Worm (Caenorhabditis elegans) whole organism, L3 larva: ENCODE measurements around the gene srx-112.
A peak's percentile ranks its signal among the peaks of the same experiment; 100 is the strongest.

Source experiments
- R02D3.7 ChIP-seq: fragments of 150-350 bp; optimal IDR thresholded peaks from 2 replicates; lab custom pipeline; 2014; ENCODE audit warnings: missing biosample characterization, missing genetic modification characterization
- ZK546.5 ChIP-seq: sonication (generic microtip); optimal IDR thresholded peaks from 2 replicates; lab custom pipeline; 2017; ENCODE audit warnings: missing biosample characterization, missing genetic modification characterization
- aly-2 ChIP-seq: fragments of 150-350 bp; optimal IDR thresholded peaks from 2 replicates; lab custom pipeline; 2014; ENCODE audit warnings: missing biosample characterization, missing genetic modification characterization
- ama-1 ChIP-seq: fragments of 150-350 bp; optimal IDR thresholded peaks from 2 replicates; lab custom pipeline; 2018
- ceh-16 ChIP-seq: sonication (generic microtip); optimal IDR thresholded peaks from 2 replicates; lab custom pipeline; 2017; ENCODE audit warnings: missing biosample characterization, missing genetic modification characterization
- ceh-28 ChIP-seq: fragments of 150-350 bp; optimal IDR thresholded peaks from 2 replicates; lab custom pipeline; 2014; ENCODE audit warnings: missing biosample characterization, missing genetic modification reagents, missing genetic modification characterization
- ceh-82 ChIP-seq: fragments of 150-350 bp; optimal IDR thresholded peaks from 2 replicates; lab custom pipeline; 2014; ENCODE audit warnings: missing biosample characterization, missing genetic modification characterization
- ceh-9 ChIP-seq: sonication (generic microtip); optimal IDR thresholded peaks from 2 replicates; lab custom pipeline; 2018; ENCODE audit warnings: missing biosample characterization, missing genetic modification characterization
- daf-12 ChIP-seq: fragments of 150-350 bp; optimal IDR thresholded peaks from 2 replicates; lab custom pipeline; 2014; ENCODE audit warnings: missing biosample characterization, missing genetic modification reagents, missing genetic modification characterization
- egl-27 ChIP-seq: sonication (generic microtip); optimal IDR thresholded peaks from 4 replicates; lab custom pipeline; 2017; ENCODE audit warnings: missing biosample characterization, missing genetic modification reagents, missing genetic modification characterization
- egl-5 ChIP-seq: fragments of 150-350 bp; optimal IDR thresholded peaks from 2 replicates; lab custom pipeline; 2017; ENCODE audit warnings: missing biosample characterization, missing genetic modification reagents, missing genetic modification characterization, inconsistent platforms
- elt-1 ChIP-seq: fragments of 150-350 bp; optimal IDR thresholded peaks from 2 replicates; lab custom pipeline; 2014; ENCODE audit warnings: missing biosample characterization, missing genetic modification characterization
- elt-2 ChIP-seq: sonication (generic microtip); optimal IDR thresholded peaks from 2 replicates; lab custom pipeline; 2016; ENCODE audit warnings: missing genetic modification reagents, mild to moderate bottlenecking, missing genetic modification characterization, missing compliant biosample characterization
- elt-3 ChIP-seq, 3 experiments: fragments of 150-350 bp in 1 of 3; sonication (generic microtip) in 2 of 3; optimal IDR thresholded peaks; 2 replicates in 2 of 3; 4 replicates in 1 of 3; lab custom pipeline; 2014 to 2017; ENCODE audit warnings: missing biosample characterization in 3 of 3, missing genetic modification characterization in 3 of 3
- fkh-10 ChIP-seq: sonication (generic microtip); optimal IDR thresholded peaks from 2 replicates; lab custom pipeline; 2017; ENCODE audit warnings: missing biosample characterization, missing genetic modification reagents, missing genetic modification characterization
- fkh-2 ChIP-seq: fragments of 150-350 bp; optimal IDR thresholded peaks from 2 replicates; lab custom pipeline; 2014; ENCODE audit warnings: missing biosample characterization, missing genetic modification reagents, missing genetic modification characterization
- hmg-11 ChIP-seq: sonication (generic microtip); optimal IDR thresholded peaks from 2 replicates; lab custom pipeline; 2016; ENCODE audit warnings: missing genetic modification characterization, missing compliant biosample characterization
- jun-1 ChIP-seq: fragments of 150-350 bp; optimal IDR thresholded peaks from 2 replicates; lab custom pipeline; 2014; ENCODE audit warnings: missing biosample characterization, missing genetic modification reagents, missing genetic modification characterization
- lin-15B ChIP-seq: fragments of 150-350 bp; optimal IDR thresholded peaks from 2 replicates; lab custom pipeline; 2014; ENCODE audit warnings: missing biosample characterization, missing genetic modification characterization
- lin-39 ChIP-seq: fragments of 150-350 bp; optimal IDR thresholded peaks from 2 replicates; lab custom pipeline; 2018; ENCODE audit warnings: missing biosample characterization, missing genetic modification reagents, missing genetic modification characterization
- mdl-1 ChIP-seq: fragments of 150-350 bp; optimal IDR thresholded peaks from 2 replicates; lab custom pipeline; 2014; ENCODE audit warnings: missing biosample characterization, missing genetic modification characterization
- mml-1 ChIP-seq: fragments of 150-350 bp; sonication (generic microtip); optimal IDR thresholded peaks from 3 replicates; lab custom pipeline; 2014; ENCODE audit warnings: missing biosample characterization, missing genetic modification characterization
- nfya-1 ChIP-seq: sonication (generic microtip); optimal IDR thresholded peaks from 2 replicates; lab custom pipeline; 2017; ENCODE audit warnings: missing genetic modification characterization, mild to moderate bottlenecking, missing compliant biosample characterization, antibody characterized with exemption, moderate library complexity; ENCODE audit not compliant: insufficient read depth
- nhr-11 ChIP-seq: fragments of 150-350 bp; optimal IDR thresholded peaks from 2 replicates; lab custom pipeline; 2014; ENCODE audit warnings: missing biosample characterization, missing genetic modification characterization
- nhr-12 ChIP-seq: fragments of 150-350 bp; optimal IDR thresholded peaks from 2 replicates; lab custom pipeline; 2014; ENCODE audit warnings: missing biosample characterization, missing genetic modification characterization
- nhr-23 ChIP-seq: fragments of 150-350 bp; optimal IDR thresholded peaks from 2 replicates; lab custom pipeline; 2014; ENCODE audit warnings: missing biosample characterization, missing genetic modification reagents, missing genetic modification characterization
- nhr-25 ChIP-seq: sonication (generic microtip); optimal IDR thresholded peaks from 2 replicates; lab custom pipeline; 2017; ENCODE audit warnings: missing biosample characterization, missing genetic modification characterization
- nhr-28 ChIP-seq: fragments of 150-350 bp; optimal IDR thresholded peaks from 2 replicates; lab custom pipeline; 2014; ENCODE audit warnings: missing biosample characterization, missing genetic modification characterization
- nhr-43 ChIP-seq: sonication (generic microtip); optimal IDR thresholded peaks from 2 replicates; lab custom pipeline; 2016; ENCODE audit warnings: mild to moderate bottlenecking, missing genetic modification characterization, missing compliant biosample characterization; ENCODE audit not compliant: poor library complexity, severe bottlenecking
- nhr-67 ChIP-seq: fragments of 150-350 bp; optimal IDR thresholded peaks from 2 replicates; lab custom pipeline; 2014; ENCODE audit warnings: missing biosample characterization, missing genetic modification characterization
- nhr-76 ChIP-seq: fragments of 150-350 bp; sonication (generic microtip); optimal IDR thresholded peaks from 5 replicates; lab custom pipeline; 2014; ENCODE audit warnings: missing biosample characterization, missing genetic modification characterization
- nhr-77 ChIP-seq: fragments of 150-350 bp; optimal IDR thresholded peaks from 2 replicates; lab custom pipeline; 2014; ENCODE audit warnings: missing biosample characterization, missing genetic modification characterization
- pha-4 ChIP-seq: fragments of 150-350 bp; optimal IDR thresholded peaks from 2 replicates; lab custom pipeline; 2014; ENCODE audit warnings: missing biosample characterization, missing genetic modification reagents, missing genetic modification characterization
- pqm-1 ChIP-seq: fragments of 150-350 bp; optimal IDR thresholded peaks from 2 replicates; lab custom pipeline; 2017; ENCODE audit warnings: missing biosample characterization, missing genetic modification characterization, inconsistent platforms
- skn-1 ChIP-seq: fragments of 150-350 bp; optimal IDR thresholded peaks from 2 replicates; lab custom pipeline; 2014; ENCODE audit warnings: missing biosample characterization, missing genetic modification characterization
- unc-62 ChIP-seq: fragments of 150-350 bp; sonication (generic microtip); optimal IDR thresholded peaks from 4 replicates; lab custom pipeline; 2014; ENCODE audit warnings: missing biosample characterization, missing genetic modification reagents, missing genetic modification characterization
- zag-1 ChIP-seq: fragments of 150-350 bp; optimal IDR thresholded peaks from 2 replicates; lab custom pipeline; 2014; ENCODE audit warnings: missing biosample characterization, missing genetic modification characterization
- ztf-11 ChIP-seq: fragments of 150-350 bp; optimal IDR thresholded peaks from 2 replicates; lab custom pipeline; 2014; ENCODE audit warnings: missing biosample characterization, missing genetic modification characterization
- ztf-4 ChIP-seq: fragments of 150-350 bp; optimal IDR thresholded peaks from 2 replicates; lab custom pipeline; 2014; ENCODE audit warnings: missing biosample characterization, missing genetic modification characterization

The srx-112 gene

DNA sequence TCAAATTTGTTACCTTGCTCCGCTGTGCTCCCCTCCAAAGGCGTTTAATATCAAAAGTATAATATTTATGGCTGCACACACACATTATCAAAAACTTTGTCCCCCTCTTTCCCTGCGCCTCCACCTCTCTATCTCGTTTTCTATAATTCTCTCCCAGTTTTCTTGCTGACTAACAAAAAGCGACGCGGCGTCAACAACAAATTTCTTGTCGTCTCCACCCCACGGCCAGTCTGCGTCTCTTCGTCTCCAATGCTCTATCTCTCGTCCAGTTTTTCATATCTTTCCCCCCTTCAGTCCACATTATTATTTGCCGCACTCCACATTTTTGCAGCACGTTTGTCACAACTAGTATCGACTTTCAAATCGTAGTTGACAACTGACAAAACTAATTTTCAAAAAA, 46.2 kb upstream of the srx-112 start (continued):
- peak; percentile 75 for TF ChIP-seq pha-4 (tag; lab: Kevin White, UChicago)

ce11 chrII:3808643-3809042, 44.3 kb upstream of the srx-112 start:
- TF ChIP-seq fkh-10 (GFP tag; lab: Kevin White, UChicago) (no peak), jun-1 (tag; lab: Kevin White, UChicago) (no peak), ceh-16 (no peak), daf-12 (tag; lab: Kevin White, UChicago) (no peak), pqm-1 (tag; lab: Kevin White, UChicago) (no peak), hmg-11 (tag; lab: Kevin White, UChicago) (no peak)

DNA sequence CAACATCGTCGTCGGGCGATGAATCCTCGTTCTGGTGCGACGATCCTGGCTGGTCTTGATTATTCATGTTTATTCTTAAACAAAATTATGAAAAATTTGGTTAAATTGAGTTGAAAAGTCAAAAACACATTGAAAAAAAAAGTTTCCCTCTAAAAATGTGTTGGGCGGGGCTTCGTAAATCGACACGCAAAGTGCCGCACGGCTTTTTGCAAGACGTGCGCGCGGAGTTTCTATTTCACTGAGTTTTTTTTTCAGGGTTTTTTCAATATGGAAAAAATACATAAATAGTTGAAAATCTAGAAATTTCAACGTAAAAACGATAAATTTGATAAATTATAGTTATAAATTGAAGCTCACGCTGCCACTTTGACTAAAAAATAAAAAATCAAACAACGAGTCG, 43.7 kb upstream of the srx-112 start, which contains the start of gene F54D10.5:
F54D10.5 (minus strand) TSS at position 74 of the 400 bp plus-strand sequence.
- no peak for TF ChIP-seq ZK546.5
- TF ChIP-seq nhr-76 (tag; lab: Kevin White, UChicago) = no peak
- TF ChIP-seq pha-4 (tag; lab: Kevin White, UChicago) = no peak
- no peak for TF ChIP-seq aly-2 (tag; lab: Kevin White, UChicago)
- TF ChIP-seq mml-1 = no peak
- TF ChIP-seq fkh-10 (GFP tag; lab: Kevin White, UChicago) = no peak
- peak; percentile 71 for TF ChIP-seq lin-15B (tag; lab: Kevin White, UChicago)
- peak; percentile 38 for TF ChIP-seq pqm-1 (tag; lab: Kevin White, UChicago)
- peak; percentile 64 for TF ChIP-seq lin-39 (tag; lab: Kevin White, UChicago)
- no peak for TF ChIP-seq nhr-67 (tag; lab: Kevin White, UChicago)
- TF ChIP-seq nhr-23 (tag; lab: Kevin White, UChicago) = peak; percentile 66
- no peak for TF ChIP-seq zag-1 (tag; lab: Kevin White, UChicago)
- peak; percentile 14 for TF ChIP-seq skn-1
- no peak for TF ChIP-seq nhr-12 (tag; lab: Kevin White, UChicago)
- TF ChIP-seq nhr-77 (tag; lab: Kevin White, UChicago) = no peak
- peak; percentile 99 for TF ChIP-seq R02D3.7 (tag; lab: Kevin White, UChicago)
- no peak for TF ChIP-seq nhr-11
- peak; percentile 30 for TF ChIP-seq egl-5 (tag; lab: Kevin White, UChicago)
- TF ChIP-seq daf-12 (tag; lab: Kevin White, UChicago) = no peak
- no peak for TF ChIP-seq egl-27 (tag; lab: Kevin White, UChicago)
- no peak for TF ChIP-seq ztf-11
- no peak for TF ChIP-seq hmg-11 (tag; lab: Kevin White, UChicago)
- peak; percentile 63 for TF ChIP-seq elt-2 (tag; lab: Kevin White, UChicago)
- no peak for TF ChIP-seq ama-1 (lab: Kevin White, UChicago)
- peak; percentile 4 for TF ChIP-seq nhr-25 (tag; lab: Kevin White, UChicago)
- TF ChIP-seq elt-1 (tag; lab: Kevin White, UChicago) = no peak
- TF ChIP-seq jun-1 (tag; lab: Kevin White, UChicago) = no peak
- peak; percentile 89 for TF ChIP-seq nfya-1 (tag; lab: Kevin White, UChicago)
- no peak for TF ChIP-seq ceh-28
- peak; percentile 71 for TF ChIP-seq nhr-43
- no peak for TF ChIP-seq ztf-4 (tag; lab: Kevin White, UChicago)
- no peak for TF ChIP-seq mdl-1
- no peak for TF ChIP-seq unc-62
- TF ChIP-seq ceh-16 = no peak
- TF ChIP-seq elt-3 (tag; optimal IDR thresholded peaks at IDR 0.05; lab: Kevin White, UChicago) = no peak
- TF ChIP-seq nhr-28 (tag; lab: Kevin White, UChicago) = no peak

DNA sequence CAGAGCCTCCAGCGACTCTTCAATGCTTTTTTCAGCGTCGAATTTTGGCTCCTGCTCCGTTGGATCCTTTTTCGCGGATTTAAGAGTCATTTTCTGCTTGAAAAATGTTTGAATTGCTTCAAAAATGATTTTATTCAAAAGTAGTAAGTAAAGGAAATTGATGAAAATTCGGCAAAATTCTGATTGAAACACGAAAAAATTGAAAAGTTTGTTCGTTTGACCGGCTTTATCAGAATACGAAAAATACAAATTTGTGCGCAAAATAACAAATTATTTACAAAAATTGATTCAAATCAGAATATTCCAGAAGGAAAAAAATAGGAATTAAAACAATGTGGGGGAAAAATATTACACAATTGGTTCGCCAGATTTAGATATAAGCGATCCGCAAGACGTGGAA, 42.6 kb upstream of the srx-112 start, which contains the start of gene F54D10.4:
F54D10.4 (minus strand) TSS at position 101 of the 400 bp plus-strand sequence.
- no peak for TF ChIP-seq ztf-4 (tag; lab: Kevin White, UChicago)
- no peak for TF ChIP-seq pha-4 (tag; lab: Kevin White, UChicago)
- TF ChIP-seq ceh-9 = no peak
- no peak for TF ChIP-seq ceh-82 (tag; lab: Kevin White, UChicago)
- no peak for TF ChIP-seq R02D3.7 (tag; lab: Kevin White, UChicago)
- no peak for TF ChIP-seq nhr-76 (tag; lab: Kevin White, UChicago)
- no peak for TF ChIP-seq fkh-2 (tag; lab: Kevin White, UChicago)
- no peak for TF ChIP-seq nhr-11
- TF ChIP-seq nhr-25 (tag; lab: Kevin White, UChicago) = no peak
- TF ChIP-seq nhr-67 (tag; lab: Kevin White, UChicago) = no peak
- TF ChIP-seq nhr-23 (tag; lab: Kevin White, UChicago) = no peak
- no peak for TF ChIP-seq skn-1
- no peak for TF ChIP-seq ZK546.5
- TF ChIP-seq elt-3 (tag; optimal IDR thresholded peaks at IDR 0.05; lab: Kevin White, UChicago) = no peak
- TF ChIP-seq daf-12 (tag; lab: Kevin White, UChicago) = no peak
